Fruit fly (Drosophila melanogaster) whole organism, embryonic: Measurements from ENCODE around the gene CG11670.

Experiments
- Atf-2 ChIP-seq: fragments of 200-800 bp; sonication (Bioruptor generic); optimal IDR thresholded peaks from 2 replicates; lab custom pipeline; 2016; ENCODE audit warnings: missing biosample characterization, missing genetic modification characterization
- Awh ChIP-seq: fragments of 200-800 bp; sonication (Bioruptor generic); IDR thresholded peaks from 2 replicates; pipeline ENCODE4, ENCODE4 v1.3.6; 2022; ENCODE audit warnings: missing biosample characterization, missing genetic modification characterization
- B-H1 ChIP-seq: fragments of 200-800 bp; sonication (Bioruptor generic); IDR thresholded peaks from 3 replicates; pipeline ENCODE4 v1.3.6; 2022; ENCODE audit warnings: missing biosample characterization, missing genetic modification characterization
- CG11504 ChIP-seq: fragments of 200-800 bp; sonication (Bioruptor generic); optimal IDR thresholded peaks from 3 replicates; lab custom pipeline; 2019; ENCODE audit warnings: missing biosample characterization, mild to moderate bottlenecking, missing genetic modification characterization, moderate library complexity
- CG12659 ChIP-seq: fragments of 200-800 bp; sonication (Bioruptor generic); optimal IDR thresholded peaks from 3 replicates; lab custom pipeline; 2017; ENCODE audit warnings: mild to moderate bottlenecking, missing biosample characterization, missing genetic modification reagents, missing genetic modification characterization
- CG12942 ChIP-seq: fragments of 200-800 bp; sonication (Bioruptor generic); optimal IDR thresholded peaks from 3 replicates; lab custom pipeline; 2016; ENCODE audit warnings: missing biosample characterization, missing genetic modification characterization
- CG13123 ChIP-seq: fragments of 200-800 bp; sonication (Bioruptor generic); optimal IDR thresholded peaks from 2 replicates; lab custom pipeline; 2016; ENCODE audit warnings: missing biosample characterization, missing genetic modification characterization
- CG13424 ChIP-seq: fragments of 200-800 bp; sonication (Bioruptor generic); optimal IDR thresholded peaks from 2 replicates; lab custom pipeline; 2019; ENCODE audit warnings: missing biosample characterization, mild to moderate bottlenecking, missing genetic modification characterization, moderate library complexity
- CG15269 ChIP-seq: fragments of 200-800 bp; sonication (Bioruptor generic); optimal IDR thresholded peaks from 2 replicates; lab custom pipeline; 2018; ENCODE audit warnings: missing biosample characterization, mild to moderate bottlenecking, missing genetic modification characterization, moderate library complexity
- CG15514 ChIP-seq: fragments of 200-800 bp; sonication (Bioruptor generic); optimal IDR thresholded peaks from 3 replicates; lab custom pipeline; 2017; ENCODE audit warnings: missing biosample characterization, missing genetic modification characterization, mild to moderate bottlenecking, moderate library complexity, missing genetic modification reagents
- CG15601 ChIP-seq: fragments of 200-800 bp; sonication (Bioruptor generic); optimal IDR thresholded peaks from 3 replicates; lab custom pipeline; 2019; ENCODE audit warnings: missing biosample characterization, mild to moderate bottlenecking, missing genetic modification characterization, moderate library complexity
- CG1647 ChIP-seq: fragments of 200-800 bp; sonication (Bioruptor generic); optimal IDR thresholded peaks from 3 replicates; lab custom pipeline; 2016; ENCODE audit warnings: missing biosample characterization, missing genetic modification characterization
- CG16779 ChIP-seq: fragments of 200-800 bp; sonication (Bioruptor generic); IDR thresholded peaks from 2 replicates; pipeline ENCODE4 v1.3.6; 2022; ENCODE audit warnings: missing biosample characterization, missing genetic modification characterization
- CG30431 ChIP-seq: fragments of 200-800 bp; sonication (Bioruptor generic); optimal IDR thresholded peaks from 2 replicates; lab custom pipeline; 2017; ENCODE audit warnings: missing biosample characterization, missing genetic modification characterization
- CG42726 ChIP-seq: fragments of 200-800 bp; sonication (Bioruptor generic); IDR thresholded peaks from 2 replicates; pipeline ENCODE4 v1.3.6; 2022; ENCODE audit warnings: missing biosample characterization, missing genetic modification characterization; ENCODE audit not compliant: partially characterized antibody
- CG6791 ChIP-seq: fragments of 200-800 bp; sonication (Bioruptor generic); IDR thresholded peaks from 3 replicates; pipeline ENCODE4 v1.3.6; 2022; ENCODE audit warnings: missing biosample characterization, missing genetic modification characterization; ENCODE audit not compliant: partially characterized antibody
- CG6813 ChIP-seq: fragments of 200-800 bp; sonication (Bioruptor generic); optimal IDR thresholded peaks from 2 replicates; lab custom pipeline; 2017; ENCODE audit warnings: missing biosample characterization, missing genetic modification characterization, mild to moderate bottlenecking, moderate library complexity, missing genetic modification reagents
- CG7745 ChIP-seq: fragments of 200-800 bp; sonication (Bioruptor generic); optimal IDR thresholded peaks from 2 replicates; lab custom pipeline; 2018; ENCODE audit warnings: missing biosample characterization, mild to moderate bottlenecking, missing genetic modification characterization, moderate library complexity
- CG8089 ChIP-seq: fragments of 200-800 bp; sonication (Bioruptor generic); optimal IDR thresholded peaks from 3 replicates; lab custom pipeline; 2016; ENCODE audit warnings: missing biosample characterization, missing genetic modification characterization
- CG9215 ChIP-seq: fragments of 200-800 bp; sonication (Bioruptor generic); IDR thresholded peaks from 2 replicates; pipeline ENCODE4 v1.3.6; 2022; ENCODE audit warnings: missing biosample characterization, missing genetic modification characterization
- CG9727 ChIP-seq: fragments of 200-800 bp; sonication (Bioruptor generic); optimal IDR thresholded peaks from 3 replicates; lab custom pipeline; 2017; ENCODE audit warnings: missing biosample characterization, mild to moderate bottlenecking, missing genetic modification characterization
- CHES-1-like ChIP-seq: fragments of 200-800 bp; sonication (Bioruptor generic); optimal IDR thresholded peaks from 2 replicates; lab custom pipeline; 2016; ENCODE audit warnings: missing biosample characterization, missing genetic modification characterization
- Dad ChIP-seq: fragments of 200-800 bp; sonication (Bioruptor generic); optimal IDR thresholded peaks from 3 replicates; lab custom pipeline; 2016; ENCODE audit warnings: missing biosample characterization, missing genetic modification characterization
- Dref ChIP-seq: fragments of 200-800 bp; sonication (Bioruptor generic); IDR thresholded peaks from 2 replicates; pipeline ENCODE4 v1.3.6; 2022; ENCODE audit warnings: missing biosample characterization, missing genetic modification characterization
- E2f2 ChIP-seq: fragments of 200-800 bp; sonication (Bioruptor generic); IDR thresholded peaks from 2 replicates; pipeline ENCODE4 v1.3.6; 2022; ENCODE audit warnings: missing biosample characterization, missing genetic modification characterization
- HLH54F ChIP-seq: fragments of 200-800 bp; sonication (Bioruptor generic); optimal IDR thresholded peaks from 3 replicates; lab custom pipeline; 2016; ENCODE audit warnings: missing biosample characterization, missing genetic modification characterization
- Mad ChIP-seq: fragments of 200-800 bp; sonication (Bioruptor generic); optimal IDR thresholded peaks from 2 replicates; lab custom pipeline; 2016; ENCODE audit warnings: missing biosample characterization, missing genetic modification characterization
- Mes4 ChIP-seq: fragments of 200-800 bp; sonication (Bioruptor generic); optimal IDR thresholded peaks from 2 replicates; lab custom pipeline; 2016; ENCODE audit warnings: missing biosample characterization, missing genetic modification characterization
- NC2α ChIP-seq: fragments of 200-800 bp; sonication (Bioruptor generic); optimal IDR thresholded peaks from 2 replicates; lab custom pipeline; 2016; ENCODE audit warnings: missing biosample characterization, missing genetic modification characterization
- Neu2 ChIP-seq: fragments of 200-800 bp; sonication (Bioruptor generic); optimal IDR thresholded peaks from 3 replicates; lab custom pipeline; 2016; ENCODE audit warnings: missing biosample characterization, missing genetic modification characterization, borderline replicate concordance
- Pdp1 ChIP-seq, 2 experiments: fragments of 200-800 bp; sonication (Bioruptor generic); optimal IDR thresholded peaks; 3 replicates each; lab custom pipeline; 2016; ENCODE audit warnings: missing biosample characterization in 2 of 2, missing genetic modification characterization in 2 of 2, mild to moderate bottlenecking in 1 of 2, moderate library complexity in 1 of 2
- Rfx ChIP-seq: fragments of 200-800 bp; sonication (Bioruptor generic); IDR thresholded peaks from 2 replicates; pipeline ENCODE4 v1.3.6; 2022; ENCODE audit warnings: missing biosample characterization, missing genetic modification characterization
- Scr ChIP-seq: fragments of 200-800 bp; sonication (Bioruptor generic); IDR thresholded peaks from 2 replicates; pipeline ENCODE4 v1.3.6; 2022; ENCODE audit warnings: missing biosample characterization, missing genetic modification characterization; ENCODE audit not compliant: partially characterized antibody
- Tbp ChIP-seq: fragments of >200 bp; optimal IDR thresholded peaks from 2 replicates; lab custom pipeline; 2018; ENCODE audit warnings: missing biosample characterization, missing genetic modification characterization
- aop ChIP-seq: fragments of 200-800 bp; sonication (Bioruptor generic); IDR thresholded peaks from 2 replicates; pipeline ENCODE4 v1.3.6; 2022; ENCODE audit warnings: missing biosample characterization, missing genetic modification characterization
- dan ChIP-seq: fragments of 200-800 bp; sonication (Bioruptor generic); IDR thresholded peaks from 2 replicates; pipeline ENCODE4 v1.3.6; 2022; ENCODE audit warnings: missing biosample characterization, missing genetic modification characterization
- gfzf ChIP-seq: fragments of 200-800 bp; sonication (Bioruptor generic); optimal IDR thresholded peaks from 2 replicates; lab custom pipeline; 2016; ENCODE audit warnings: missing biosample characterization, mild to moderate bottlenecking, missing genetic modification characterization, moderate library complexity
- h ChIP-seq: fragments of >200 bp; optimal IDR thresholded peaks from 2 replicates; lab custom pipeline; 2017
- her ChIP-seq: fragments of 200-800 bp; sonication (Bioruptor generic); optimal IDR thresholded peaks from 2 replicates; lab custom pipeline; 2016; ENCODE audit warnings: missing biosample characterization, missing genetic modification characterization
- kni ChIP-seq: fragments of 200-800 bp; sonication (Bioruptor generic); optimal IDR thresholded peaks from 3 replicates; lab custom pipeline; 2017; ENCODE audit warnings: mild to moderate bottlenecking, missing biosample characterization, missing genetic modification reagents, missing genetic modification characterization
- lilli ChIP-seq: fragments of 200-800 bp; sonication (Bioruptor generic); optimal IDR thresholded peaks from 3 replicates; lab custom pipeline; 2016; ENCODE audit warnings: missing biosample characterization, missing genetic modification characterization
- nmo ChIP-seq: fragments of 200-800 bp; sonication (Bioruptor generic); optimal IDR thresholded peaks from 2 replicates; lab custom pipeline; 2018; ENCODE audit warnings: missing biosample characterization, mild to moderate bottlenecking, missing genetic modification characterization, moderate library complexity
- nom ChIP-seq: fragments of 200-800 bp; sonication (Bioruptor generic); optimal IDR thresholded peaks from 2 replicates; lab custom pipeline; 2017; ENCODE audit warnings: missing biosample characterization, missing genetic modification characterization, mild to moderate bottlenecking, moderate library complexity, missing genetic modification reagents
- rib ChIP-seq: fragments of 200-800 bp; sonication (Bioruptor generic); IDR thresholded peaks from 2 replicates; pipeline ENCODE4 v1.3.6; 2022; ENCODE audit warnings: missing biosample characterization, missing genetic modification characterization
- slbo ChIP-seq: fragments of 200-800 bp; sonication (Bioruptor generic); IDR thresholded peaks from 2 replicates; pipeline ENCODE4 v1.3.6; 2022; ENCODE audit warnings: missing biosample characterization, missing genetic modification characterization
- sob ChIP-seq: fragments of 200-800 bp; sonication (Bioruptor generic); IDR thresholded peaks from 2 replicates; pipeline ENCODE4 v1.3.6; 2022; ENCODE audit warnings: missing biosample characterization, missing genetic modification characterization
- sqz ChIP-seq: fragments of 200-800 bp; sonication (Bioruptor generic); optimal IDR thresholded peaks from 3 replicates; lab custom pipeline; 2018; ENCODE audit warnings: missing biosample characterization, mild to moderate bottlenecking, missing genetic modification characterization
- tll ChIP-seq, 2 experiments: fragments of 200-800 bp in 1 of 2; fragments of >200 bp in 1 of 2; sonication (Bioruptor generic) in 1 of 2; optimal IDR thresholded peaks; 2 replicates each; lab custom pipeline; 2017 to 2019; ENCODE audit warnings: missing biosample characterization in 2 of 2, missing genetic modification characterization in 2 of 2, mild to moderate bottlenecking in 1 of 2, moderate library complexity in 1 of 2
- tup ChIP-seq: fragments of 200-800 bp; sonication (Bioruptor generic); optimal IDR thresholded peaks from 2 replicates; lab custom pipeline; 2016; ENCODE audit warnings: missing biosample characterization, mild to moderate bottlenecking, missing genetic modification characterization, moderate library complexity

The CG11670 gene

dm6 chr3R:12997550-12998233 is 44.2 kb upstream of the CG11670 start, which contains the start of the genes CG17327, CG44194 and CG7518 (continued):
- TF ChIP-seq NC2α (GFP tag; lab: Kevin White, UChicago) = no peak
- TF ChIP-seq CG13123 (GFP tag; lab: Kevin White, UChicago) = no peak
- TF ChIP-seq rib = peak; percentile 77
- no peak; the same call in 1 of the 2 replicates for TF ChIP-seq sob (GFP tag; lab: Robert Waterston, UW)
- no peak for TF ChIP-seq kni (GFP tag; lab: Kevin White, UChicago)
- peak; percentile 0 for TF ChIP-seq CHES-1-like (GFP tag; lab: Kevin White, UChicago)
- no peak for TF ChIP-seq dan
- no peak for TF ChIP-seq Neu2 (GFP tag; lab: Kevin White, UChicago)
- TF ChIP-seq slbo (GFP tag; lab: Robert Waterston, UW) = peak; percentile 56
- TF ChIP-seq tll (GFP tag; optimal IDR thresholded peaks at IDR 0.05; lab: Kevin White, UChicago) = peak in 1 of 2 experiments; percentile 25
- no peak for TF ChIP-seq CG7745 (tag; lab: Kevin White, UChicago)
- peak; percentile 45 for TF ChIP-seq nmo
- TF ChIP-seq lilli (GFP tag; lab: Kevin White, UChicago) = peak; percentile 30
- peak; percentile 93 for TF ChIP-seq gfzf
- TF ChIP-seq Tbp = no peak
- TF ChIP-seq Scr (GFP tag; lab: Robert Waterston, UW) = peak; percentile 52
- no peak for TF ChIP-seq B-H1 (GFP tag; lab: Robert Waterston, UW)
- no peak for TF ChIP-seq CG30431 (GFP tag; lab: Kevin White, UChicago)
- TF ChIP-seq CG15601 (tag; lab: Kevin White, UChicago) = no peak
- no peak for TF ChIP-seq Atf-2 (GFP tag; lab: Kevin White, UChicago)
- TF ChIP-seq CG12942 (GFP tag; lab: Kevin White, UChicago) = no peak
- peak; percentile 40 for TF ChIP-seq HLH54F (GFP tag; lab: Kevin White, UChicago)
- TF ChIP-seq Mad (GFP tag; lab: Kevin White, UChicago) = no peak
- TF ChIP-seq CG1647 (GFP tag; lab: Kevin White, UChicago) = no peak
- TF ChIP-seq CG16779 = no peak
- no peak for TF ChIP-seq CG6813 (GFP tag; lab: Kevin White, UChicago)
- TF ChIP-seq CG8089 = peak; percentile 17
- no peak for TF ChIP-seq Mes4 (GFP tag; lab: Kevin White, UChicago)
- TF ChIP-seq CG9215 = no peak
- peak; percentile 24; the same call in 1 of the 2 replicates for TF ChIP-seq E2f2 (GFP tag; lab: Robert Waterston, UW)
- no peak for TF ChIP-seq tup (GFP tag; lab: Kevin White, UChicago)
- TF ChIP-seq Pdp1 (GFP tag; optimal IDR thresholded peaks at IDR 0.05; lab: Kevin White, UChicago) = peak; percentile 18 to 59
- no peak for TF ChIP-seq h (lab: Kevin White, UChicago)
- TF ChIP-seq Rfx (GFP tag; lab: Robert Waterston, UW) = peak; percentile 29; the same call in 1 of the 2 replicates
- peak; percentile 32 for TF ChIP-seq CG9727 (GFP tag; lab: Kevin White, UChicago)
- no peak for TF ChIP-seq her
- no peak for TF ChIP-seq CG11504 (tag; lab: Kevin White, UChicago)
- TF ChIP-seq CG15514 (GFP tag; lab: Kevin White, UChicago) = peak; percentile 42
- peak; percentile 51; the same call in 1 of the 2 replicates for TF ChIP-seq CG42726 (GFP tag; lab: Robert Waterston, UW)
- TF ChIP-seq Dref = peak; percentile 43
- TF ChIP-seq aop (GFP tag; lab: Robert Waterston, UW) = no peak
- TF ChIP-seq CG12659 (GFP tag; lab: Kevin White, UChicago) = peak; percentile 70
- no peak for TF ChIP-seq Awh
- TF ChIP-seq nom (GFP tag; lab: Kevin White, UChicago) = no peak
- TF ChIP-seq CG6791 = peak; percentile 42; the same call in 1 of the 3 replicates
- peak; percentile 35 for TF ChIP-seq CG13424 (tag; lab: Kevin White, UChicago)
- no peak for TF ChIP-seq CG15269 (tag; lab: Kevin White, UChicago)
- no peak for TF ChIP-seq Dad (GFP tag; lab: Kevin White, UChicago)
- TF ChIP-seq sqz (GFP tag; lab: Kevin White, UChicago) = no peak
